Fruit fly (Drosophila melanogaster) whole organism, embryonic: Measurements from ENCODE around the gene CG12784.

Source experiments
- CG11085 ChIP-seq: fragments of 200-800 bp; sonication (Bioruptor generic); IDR thresholded peaks from 2 replicates; pipeline ENCODE4 v1.3.6; 2022; ENCODE audit warnings: missing biosample characterization, missing genetic modification characterization
- CG2116 ChIP-seq: fragments of 200-800 bp; sonication (Bioruptor generic); optimal IDR thresholded peaks from 3 replicates; lab custom pipeline; 2018; ENCODE audit warnings: missing biosample characterization, mild to moderate bottlenecking, missing genetic modification characterization
- CG9876 ChIP-seq: fragments of 200-800 bp; sonication (Bioruptor generic); optimal IDR thresholded peaks from 2 replicates; lab custom pipeline; 2016; ENCODE audit warnings: missing biosample characterization, missing genetic modification characterization
- Camta ChIP-seq: fragments of 200-800 bp; sonication (Bioruptor generic); optimal IDR thresholded peaks from 2 replicates; lab custom pipeline; 2016; ENCODE audit warnings: missing biosample characterization, missing genetic modification characterization
- Gug ChIP-seq: fragments of 200-800 bp; sonication (Bioruptor generic); IDR thresholded peaks from 4 replicates; pipeline ENCODE4 v1.3.6; 2022; ENCODE audit warnings: missing biosample characterization, missing genetic modification characterization
- Nf-YA ChIP-seq: fragments of 200-800 bp; sonication (Bioruptor generic); IDR thresholded peaks from 2 replicates; pipeline ENCODE4 v1.3.6; 2022; ENCODE audit warnings: missing biosample characterization, missing genetic modification characterization
- croc ChIP-seq: fragments of 200-800 bp; sonication (Bioruptor generic); conservative IDR thresholded peaks from 3 replicates; pipeline ENCODE4 v1.3.6; 2022; ENCODE audit warnings: missing biosample characterization, missing genetic modification characterization
- ham ChIP-seq: fragments of 200-800 bp; sonication (Bioruptor generic); IDR thresholded peaks from 2 replicates; pipeline ENCODE4 v1.3.6; 2022; ENCODE audit warnings: missing biosample characterization, missing genetic modification characterization
- luna ChIP-seq: fragments of 200-800 bp; sonication (Bioruptor generic); optimal IDR thresholded peaks from 2 replicates; lab custom pipeline; 2016; ENCODE audit warnings: missing biosample characterization, missing genetic modification characterization

- no peak for TF ChIP-seq CG9876 (GFP tag; lab: Kevin White, UChicago)
- no peak for TF ChIP-seq CG11085 (GFP tag; lab: Robert Waterston, UW)
- TF ChIP-seq croc, result no peak
- TF ChIP-seq Camta (GFP tag; lab: Kevin White, UChicago), result no peak
- TF ChIP-seq CG2116 (GFP tag; lab: Kevin White, UChicago), result no peak
- TF ChIP-seq Nf-YA (GFP tag; lab: Robert Waterston, UW), result no peak
- no peak for TF ChIP-seq luna (GFP tag; lab: Kevin White, UChicago)
- TF ChIP-seq ham (GFP tag; lab: Robert Waterston, UW), result no peak
- no peak for TF ChIP-seq Gug (GFP tag; lab: Robert Waterston, UW)
These were observed 45.0 kb downstream of the CG12784 start for dm6 chr3R:15807877-15808381.
